Worm (Caenorhabditis elegans) whole organism, mixed stage, embryonic: Measurements from ENCODE around the gene K08D8.1.

Experiments used
- M03D4.4 ChIP-seq: sonication (generic microtip); optimal IDR thresholded peaks from 2 replicates; lab custom pipeline; 2017; ENCODE audit warnings: mild to moderate bottlenecking, missing genetic modification characterization, missing compliant biosample characterization
- bed-3 ChIP-seq: fragments of 200-800 bp; sonication (Bioruptor generic); optimal IDR thresholded peaks from 3 replicates; lab custom pipeline; 2018; ENCODE audit warnings: mild to moderate bottlenecking, missing genetic modification characterization, moderate library complexity, missing compliant biosample characterization
- blmp-1 ChIP-seq: fragments of 150-350 bp; optimal IDR thresholded peaks from 2 replicates; lab custom pipeline; 2014; ENCODE audit warnings: missing biosample characterization, missing genetic modification characterization
- ceh-83 ChIP-seq: fragments of 200-800 bp; sonication (Bioruptor generic); optimal IDR thresholded peaks from 2 replicates; lab custom pipeline; 2018; ENCODE audit warnings: mild to moderate bottlenecking, missing genetic modification characterization, missing compliant biosample characterization
- cnd-1 ChIP-seq: fragments of 200-800 bp; sonication (Bioruptor generic); optimal IDR thresholded peaks from 2 replicates; lab custom pipeline; 2018; ENCODE audit warnings: mild to moderate bottlenecking, missing genetic modification characterization, missing compliant biosample characterization
- drap-1 ChIP-seq: fragments of 200-800 bp; sonication (Bioruptor generic); optimal IDR thresholded peaks from 3 replicates; lab custom pipeline; 2018; ENCODE audit warnings: mild to moderate bottlenecking, missing genetic modification characterization, missing compliant biosample characterization
- elt-1 ChIP-seq: sonication (generic microtip); optimal IDR thresholded peaks from 2 replicates; lab custom pipeline; 2017; ENCODE audit warnings: missing genetic modification characterization, mild to moderate bottlenecking, missing compliant biosample characterization, antibody characterized with exemption, moderate library complexity, borderline replicate concordance; ENCODE audit not compliant: insufficient read depth
- elt-3 ChIP-seq: fragments of 150-350 bp; optimal IDR thresholded peaks from 2 replicates; lab custom pipeline; 2014; ENCODE audit warnings: missing biosample characterization, missing genetic modification characterization
- flh-1 ChIP-seq: fragments of 200-800 bp; sonication (Bioruptor generic); optimal IDR thresholded peaks from 2 replicates; lab custom pipeline; 2018; ENCODE audit warnings: mild to moderate bottlenecking, missing genetic modification characterization, moderate library complexity, missing compliant biosample characterization
- hlh-1 ChIP-seq: fragments of 150-350 bp; optimal IDR thresholded peaks from 2 replicates; lab custom pipeline; 2014; ENCODE audit warnings: missing biosample characterization, missing genetic modification reagents, missing genetic modification characterization
- lin-13 ChIP-seq: fragments of 150-350 bp; optimal IDR thresholded peaks from 2 replicates; lab custom pipeline; 2014; ENCODE audit warnings: missing biosample characterization, missing genetic modification characterization
- lin-32 ChIP-seq: fragments of 200-800 bp; sonication (Bioruptor generic); optimal IDR thresholded peaks from 2 replicates; lab custom pipeline; 2018; ENCODE audit warnings: mild to moderate bottlenecking, missing genetic modification characterization, missing compliant biosample characterization
- lsy-2 ChIP-seq: fragments of 150-350 bp; optimal IDR thresholded peaks from 2 replicates; lab custom pipeline; 2014; ENCODE audit warnings: missing biosample characterization, missing genetic modification characterization
- mab-5 ChIP-seq: fragments of 150-350 bp; optimal IDR thresholded peaks from 2 replicates; lab custom pipeline; 2014; ENCODE audit warnings: missing biosample characterization, missing genetic modification characterization
- mep-1 ChIP-seq: fragments of 150-350 bp; optimal IDR thresholded peaks from 2 replicates; lab custom pipeline; 2017; ENCODE audit warnings: missing biosample characterization, missing genetic modification reagents, missing genetic modification characterization, inconsistent platforms
- mls-2 ChIP-seq: sonication (generic microtip); optimal IDR thresholded peaks from 2 replicates; lab custom pipeline; 2016; ENCODE audit warnings: mild to moderate bottlenecking, missing genetic modification characterization, moderate library complexity, missing compliant biosample characterization
- nhr-12 ChIP-seq: fragments of 150-350 bp; optimal IDR thresholded peaks from 2 replicates; lab custom pipeline; 2014; ENCODE audit warnings: missing biosample characterization, missing genetic modification characterization
- nhr-2 ChIP-seq: fragments of 150-350 bp; optimal IDR thresholded peaks from 2 replicates; lab custom pipeline; 2014; ENCODE audit warnings: missing biosample characterization, missing genetic modification characterization
- nhr-76 ChIP-seq: sonication (generic microtip); optimal IDR thresholded peaks from 2 replicates; lab custom pipeline; 2017; ENCODE audit warnings: missing biosample characterization, missing genetic modification characterization
- pha-4 ChIP-seq: fragments of 150-350 bp; optimal IDR thresholded peaks from 2 replicates; lab custom pipeline; 2018; ENCODE audit warnings: missing biosample characterization, missing genetic modification reagents, missing genetic modification characterization
- sem-2 ChIP-seq: fragments of 200-800 bp; sonication (Bioruptor generic); optimal IDR thresholded peaks from 2 replicates; lab custom pipeline; 2018; ENCODE audit warnings: mild to moderate bottlenecking, missing genetic modification characterization, missing compliant biosample characterization
- snpc-4 ChIP-seq: fragments of 150-350 bp; optimal IDR thresholded peaks from 2 replicates; lab custom pipeline; 2014; ENCODE audit warnings: missing biosample characterization, missing genetic modification characterization
- tbx-8 ChIP-seq: fragments of 200-800 bp; sonication (Bioruptor generic); optimal IDR thresholded peaks from 2 replicates; lab custom pipeline; 2018; ENCODE audit warnings: mild to moderate bottlenecking, missing genetic modification characterization, moderate library complexity, missing compliant biosample characterization
- unc-39 ChIP-seq: fragments of 150-350 bp; optimal IDR thresholded peaks from 2 replicates; lab custom pipeline; 2014; ENCODE audit warnings: missing biosample characterization, missing genetic modification characterization
- zip-8 ChIP-seq: fragments of 150-350 bp; optimal IDR thresholded peaks from 2 replicates; lab custom pipeline; 2014; ENCODE audit warnings: missing biosample characterization, missing genetic modification characterization

K08D8.1 gene

ce11 chrIV:12936221-12936776, 44.0 kb downstream of the K08D8.1 start, which contains the start of the genes cld-1 and dod-21:
cld-1 (minus strand) TSS chrIV:12936271.
dod-21 (plus strand) TSS chrIV:12936738.
- no peak for TF ChIP-seq mep-1 (tag; lab: Kevin White, UChicago)
- TF ChIP-seq nhr-12 (tag; lab: Kevin White, UChicago): no peak
- TF ChIP-seq unc-39 (tag; lab: Kevin White, UChicago): no peak

ce11 chrIV:12941254-12941653, 49.0 kb downstream of the K08D8.1 start, which contains the start of gene dod-24:
dod-24 (minus strand) TSS chrIV:12941354.
- no peak for TF ChIP-seq elt-3
- no peak for TF ChIP-seq lsy-2 (tag; lab: Kevin White, UChicago)
- no peak for TF ChIP-seq zip-8 (tag; lab: Kevin White, UChicago)
- TF ChIP-seq nhr-2: no peak
- no peak for TF ChIP-seq elt-1 (tag; lab: Kevin White, UChicago)
- no peak for TF ChIP-seq lin-13 (tag; lab: Kevin White, UChicago)
- no peak for TF ChIP-seq M03D4.4 (tag; lab: Kevin White, UChicago)
- no peak for TF ChIP-seq pha-4 (tag; lab: Kevin White, UChicago)
- no peak for TF ChIP-seq tbx-8 (GFP tag; lab: Kevin White, UChicago)
- TF ChIP-seq hlh-1: no peak
- TF ChIP-seq mls-2: no peak
- no peak for TF ChIP-seq sem-2 (GFP tag; lab: Kevin White, UChicago)
- no peak for TF ChIP-seq flh-1
- no peak for TF ChIP-seq mab-5 (tag; lab: Kevin White, UChicago)
- no peak for TF ChIP-seq cnd-1 (tag; lab: Kevin White, UChicago)
- TF ChIP-seq nhr-76: no peak
- no peak for TF ChIP-seq snpc-4 (tag; lab: Kevin White, UChicago)
- no peak for TF ChIP-seq bed-3 (GFP tag; lab: Kevin White, UChicago)
- no peak for TF ChIP-seq ceh-83 (GFP tag; lab: Kevin White, UChicago)
- no peak for TF ChIP-seq drap-1

- no peak for TF ChIP-seq lin-32 (GFP tag; lab: Kevin White, UChicago)
- no peak for TF ChIP-seq cnd-1 (tag; lab: Kevin White, UChicago)
- no peak for TF ChIP-seq unc-39 (tag; lab: Kevin White, UChicago)
- no peak for TF ChIP-seq blmp-1 (tag; lab: Kevin White, UChicago)
- no peak for TF ChIP-seq drap-1
- TF ChIP-seq flh-1: no peak
- TF ChIP-seq pha-4 (tag; lab: Kevin White, UChicago): no peak
These were observed 50.3 kb downstream of the K08D8.1 start, which contains the start of gene dct-19 for ce11 chrIV:12942633-12943032. dct-19 (plus strand) TSS chrIV:12942933.
